Worm (Caenorhabditis elegans) whole organism, young adult: Measurements from ENCODE around the gene srx-93.

Experiments
- B0019.2 ChIP-seq: fragments of 200-800 bp; sonication (Bioruptor generic); conservative IDR thresholded peaks from 2 replicates; pipeline ENCODE4 v1.3.6; 2022; ENCODE audit warnings: missing genetic modification reagents, missing genetic modification characterization, missing compliant biosample characterization
- B0261.1 ChIP-seq: sonication (generic microtip); optimal IDR thresholded peaks from 2 replicates; lab custom pipeline; 2016; ENCODE audit warnings: mild to moderate bottlenecking, missing genetic modification characterization, moderate library complexity, missing compliant biosample characterization
- C06A6.2 ChIP-seq: fragments of 200-800 bp; sonication (Bioruptor generic); conservative IDR thresholded peaks from 2 replicates; pipeline ENCODE4 v1.3.6; 2022; ENCODE audit warnings: missing genetic modification characterization, missing compliant biosample characterization
- D2030.7 ChIP-seq: fragments of 200-800 bp; sonication (Bioruptor generic); IDR thresholded peaks from 2 replicates; pipeline ENCODE4 v1.3.6; 2022; ENCODE audit warnings: missing genetic modification reagents, missing genetic modification characterization, missing compliant biosample characterization
- F22D6.2 ChIP-seq: sonication (generic microtip); optimal IDR thresholded peaks from 2 replicates; lab custom pipeline; 2016; ENCODE audit warnings: mild to moderate bottlenecking, missing genetic modification characterization, missing compliant biosample characterization
- F52B5.7 ChIP-seq: sonication (generic microtip); optimal IDR thresholded peaks from 2 replicates; lab custom pipeline; 2016; ENCODE audit warnings: mild to moderate bottlenecking, missing genetic modification characterization, missing compliant biosample characterization
- F57A8.1 ChIP-seq: fragments of 200-800 bp; sonication (Bioruptor generic); optimal IDR thresholded peaks from 2 replicates; lab custom pipeline; 2018; ENCODE audit warnings: mild to moderate bottlenecking, missing genetic modification characterization, moderate library complexity, missing compliant biosample characterization
- K11D2.4 ChIP-seq: fragments of 200-800 bp; sonication (Bioruptor generic); IDR thresholded peaks from 2 replicates; pipeline ENCODE4 v1.3.6; 2022; ENCODE audit warnings: missing genetic modification reagents, missing genetic modification characterization, missing compliant biosample characterization
- Y53F4B.3 ChIP-seq: fragments of 200-800 bp; sonication (Bioruptor generic); IDR thresholded peaks from 2 replicates; pipeline ENCODE4 v1.3.6; 2022; ENCODE audit warnings: missing genetic modification reagents, missing genetic modification characterization, missing compliant biosample characterization
- Y56A3A.18 ChIP-seq: fragments of 200-800 bp; sonication (Bioruptor generic); IDR thresholded peaks from 2 replicates; pipeline ENCODE4 v1.3.6; 2022; ENCODE audit warnings: missing genetic modification reagents, missing genetic modification characterization, missing compliant biosample characterization
- Y67H2A.10 ChIP-seq: fragments of 200-800 bp; sonication (Bioruptor generic); conservative IDR thresholded peaks from 2 replicates; pipeline ENCODE4 v1.3.6; 2022; ENCODE audit warnings: missing genetic modification reagents, missing genetic modification characterization, missing compliant biosample characterization
- ZK185.1 ChIP-seq: sonication (generic microtip); optimal IDR thresholded peaks from 2 replicates; lab custom pipeline; 2016; ENCODE audit warnings: mild to moderate bottlenecking, missing genetic modification characterization, missing compliant biosample characterization; ENCODE audit not compliant: poor library complexity, severe bottlenecking
- ama-1 ChIP-seq, 3 experiments: fragments of 150-350 bp in 1 of 3; sonication (generic microtip) in 2 of 3; optimal IDR thresholded peaks; 2 replicates each; lab custom pipeline; 2014 to 2018; ENCODE audit warnings: missing biosample characterization in 2 of 3, missing genetic modification characterization in 2 of 3, missing genetic modification reagents in 2 of 3
- athp-1 ChIP-seq: sonication (generic microtip); optimal IDR thresholded peaks from 2 replicates; lab custom pipeline; 2017; ENCODE audit warnings: mild to moderate bottlenecking, missing genetic modification characterization, missing compliant biosample characterization
- bed-1 ChIP-seq: fragments of 200-800 bp; sonication (Bioruptor generic); IDR thresholded peaks from 2 replicates; pipeline ENCODE4 v1.3.6; 2022; ENCODE audit warnings: missing genetic modification reagents, missing genetic modification characterization, missing compliant biosample characterization
- ccch-3 ChIP-seq: fragments of 200-800 bp; sonication (Bioruptor generic); optimal IDR thresholded peaks from 2 replicates; lab custom pipeline; 2018; ENCODE audit warnings: mild to moderate bottlenecking, missing genetic modification characterization, missing compliant biosample characterization
- cebp-1 ChIP-seq, 2 experiments: fragments of 200-800 bp in 1 of 2; sonication (Bioruptor generic) in 1 of 2; sonication (generic microtip) in 1 of 2; IDR thresholded peaks in 1 of 2; optimal IDR thresholded peaks in 1 of 2; 2 replicates each; pipeline versions ENCODE4 v1.3.6 to Lab custom; 2017 to 2022; ENCODE audit warnings: missing compliant biosample characterization in 2 of 2, missing genetic modification characterization in 2 of 2, mild to moderate bottlenecking in 1 of 2, missing genetic modification reagents in 1 of 2, moderate library complexity in 1 of 2
- ekl-4 ChIP-seq: fragments of 200-800 bp; sonication (Bioruptor generic); IDR thresholded peaks from 2 replicates; pipeline ENCODE4 v1.3.6; 2022; ENCODE audit warnings: missing genetic modification reagents, missing genetic modification characterization, missing compliant biosample characterization
- hrde-1 ChIP-seq: sonication (generic microtip); optimal IDR thresholded peaks from 2 replicates; lab custom pipeline; 2016; ENCODE audit warnings: missing genetic modification characterization, mild to moderate bottlenecking, missing compliant biosample characterization, moderate library complexity, missing genotype, missing genetic modification reagents, borderline replicate concordance
- let-526 ChIP-seq: fragments of 200-800 bp; sonication (Bioruptor generic); IDR thresholded peaks from 2 replicates; pipeline ENCODE4 v1.3.6; 2022; ENCODE audit warnings: missing genetic modification reagents, missing genetic modification characterization, missing compliant biosample characterization
- lin-40 ChIP-seq: sonication (generic microtip); optimal IDR thresholded peaks from 2 replicates; lab custom pipeline; 2016; ENCODE audit warnings: missing genetic modification characterization, mild to moderate bottlenecking, missing compliant biosample characterization, missing genotype, missing genetic modification reagents
- lsl-1 ChIP-seq: fragments of 200-800 bp; sonication (Bioruptor generic); optimal IDR thresholded peaks from 2 replicates; lab custom pipeline; 2018; ENCODE audit warnings: mild to moderate bottlenecking, missing genetic modification characterization, moderate library complexity, missing compliant biosample characterization
- lsy-27 ChIP-seq: sonication (generic microtip); optimal IDR thresholded peaks from 2 replicates; lab custom pipeline; 2017; ENCODE audit warnings: missing genetic modification characterization, mild to moderate bottlenecking, missing compliant biosample characterization, antibody characterized with exemption, missing genotype, borderline replicate concordance; ENCODE audit not compliant: insufficient read depth
- madf-3 ChIP-seq: fragments of 200-800 bp; sonication (Bioruptor generic); IDR thresholded peaks from 2 replicates; pipeline ENCODE4 v1.3.6; 2022; ENCODE audit warnings: missing genetic modification reagents, missing genetic modification characterization, missing compliant biosample characterization
- madf-6 ChIP-seq: fragments of 200-800 bp; sonication (Bioruptor generic); IDR thresholded peaks from 2 replicates; pipeline ENCODE4 v1.3.6; 2022; ENCODE audit warnings: missing genetic modification reagents, missing genetic modification characterization, missing compliant biosample characterization
- madf-8 ChIP-seq: fragments of 200-800 bp; sonication (Bioruptor generic); conservative IDR thresholded peaks from 2 replicates; pipeline ENCODE4 v1.3.6; 2022; ENCODE audit warnings: missing genetic modification reagents, missing genetic modification characterization, missing compliant biosample characterization
- nhr-179 ChIP-seq: sonication (generic microtip); optimal IDR thresholded peaks from 2 replicates; lab custom pipeline; 2016; ENCODE audit warnings: mild to moderate bottlenecking, missing genetic modification characterization, missing compliant biosample characterization
- nhr-27 ChIP-seq: fragments of 200-800 bp; sonication (Bioruptor generic); optimal IDR thresholded peaks from 2 replicates; lab custom pipeline; 2018; ENCODE audit warnings: mild to moderate bottlenecking, missing genetic modification characterization, moderate library complexity, missing compliant biosample characterization
- nhr-90 ChIP-seq: sonication (generic microtip); optimal IDR thresholded peaks from 2 replicates; lab custom pipeline; 2016; ENCODE audit warnings: missing genotype, mild to moderate bottlenecking, missing genetic modification characterization, missing compliant biosample characterization
- pbrm-1 ChIP-seq: fragments of 200-800 bp; sonication (Bioruptor generic); IDR thresholded peaks from 2 replicates; pipeline ENCODE4 v1.3.6; 2022; ENCODE audit warnings: missing genetic modification reagents, missing genetic modification characterization, missing compliant biosample characterization
- pha-4 ChIP-seq: fragments of 150-350 bp; sonication (generic microtip); optimal IDR thresholded peaks from 2 replicates; lab custom pipeline; 2014; ENCODE audit warnings: missing biosample characterization, missing genetic modification reagents, missing genetic modification characterization
- rec-8 ChIP-seq, 2 experiments: sonication (generic microtip); optimal IDR thresholded peaks; 2 replicates each; lab custom pipeline; 2016; ENCODE audit warnings: mild to moderate bottlenecking in 2 of 2, missing genetic modification characterization in 2 of 2, missing genetic modification reagents in 2 of 2, missing genotype in 2 of 2, missing biosample characterization in 1 of 2, missing compliant biosample characterization in 1 of 2, moderate library complexity in 1 of 2
- snpc-1.3 ChIP-seq: sonication (generic microtip); optimal IDR thresholded peaks from 2 replicates; lab custom pipeline; 2017; ENCODE audit warnings: missing genetic modification characterization, mild to moderate bottlenecking, missing compliant biosample characterization, antibody characterized with exemption, moderate library complexity, missing genotype, missing genetic modification reagents; ENCODE audit not compliant: insufficient read depth
- tlf-1 ChIP-seq: fragments of 200-800 bp; sonication (Bioruptor generic); optimal IDR thresholded peaks from 2 replicates; lab custom pipeline; 2018; ENCODE audit warnings: mild to moderate bottlenecking, missing genetic modification characterization, missing compliant biosample characterization
- ztf-25 ChIP-seq: fragments of 200-800 bp; sonication (Bioruptor generic); IDR thresholded peaks from 2 replicates; pipeline ENCODE4 v1.3.6; 2022; ENCODE audit warnings: missing genetic modification reagents, missing genetic modification characterization, missing compliant biosample characterization
- ztf-28 ChIP-seq: fragments of 200-800 bp; sonication (Bioruptor generic); IDR thresholded peaks from 2 replicates; pipeline ENCODE4 v1.3.6; 2022; ENCODE audit warnings: missing genetic modification reagents, missing genetic modification characterization, missing compliant biosample characterization
- ztf-6 ChIP-seq: fragments of 200-800 bp; sonication (Bioruptor generic); IDR thresholded peaks from 2 replicates; pipeline ENCODE4 v1.3.6; 2022; ENCODE audit warnings: missing genetic modification reagents, missing genetic modification characterization, missing compliant biosample characterization

The srx-93 gene

DNA sequence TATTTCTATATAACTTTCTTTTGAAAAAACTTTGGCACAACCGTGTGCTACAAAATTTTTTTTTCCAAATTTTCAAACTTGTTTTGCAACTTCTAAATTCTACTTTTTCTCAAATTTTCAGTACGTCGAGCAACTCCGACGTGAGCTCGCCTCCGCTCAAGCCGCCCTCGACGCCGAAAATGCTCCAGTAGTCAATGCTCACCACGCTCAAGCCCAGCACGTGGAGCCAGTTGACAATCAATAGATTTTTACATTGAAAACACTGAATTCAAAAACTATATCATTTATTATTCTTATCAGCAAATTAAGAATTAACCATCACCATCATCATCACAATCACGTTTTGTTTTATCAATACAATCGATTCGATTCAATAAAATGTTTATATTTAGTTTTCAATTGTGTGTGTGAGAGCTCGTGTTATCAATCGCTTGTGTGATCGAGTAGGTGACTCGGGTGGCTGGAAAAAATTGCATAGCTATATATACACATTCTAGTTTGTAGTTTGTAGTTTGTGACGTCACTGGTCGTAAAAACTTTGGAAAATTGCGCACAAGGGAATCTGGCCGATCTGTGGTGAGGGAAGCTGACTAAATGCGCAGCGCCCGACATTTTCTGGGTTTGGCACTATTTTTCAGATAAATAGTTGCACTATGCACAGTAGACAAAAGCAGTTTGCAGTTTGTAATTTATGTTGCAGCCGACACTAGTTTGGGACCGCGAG, 13.9 kb upstream of the srx-93 start (continued):
- no peak for TF ChIP-seq Y53F4B.3
- no peak for TF ChIP-seq D2030.7 (GFP tag; lab: Robert Waterston, UW)
- TF ChIP-seq B0019.2 (GFP tag; lab: Robert Waterston, UW), result no peak
- TF ChIP-seq nhr-27 (tag; lab: Kevin White, UChicago), result no peak
- TF ChIP-seq lsl-1 (GFP tag; lab: Kevin White, UChicago), result no peak
- no peak for TF ChIP-seq pbrm-1
- no peak for TF ChIP-seq B0261.1 (tag; lab: Kevin White, UChicago)
- no peak for TF ChIP-seq rec-8 (tag; optimal IDR thresholded peaks at IDR 0.05; lab: Kevin White, UChicago)
- peak; percentile 62 for TF ChIP-seq tlf-1 (GFP tag; lab: Kevin White, UChicago)
- TF ChIP-seq snpc-1.3, result no peak
- no peak for TF ChIP-seq F57A8.1 (GFP tag; lab: Kevin White, UChicago)
- TF ChIP-seq lsy-27 (tag; lab: Kevin White, UChicago), result no peak
- TF ChIP-seq Y56A3A.18, result peak; percentile 34; the same call in 1 of the 2 replicates
- no peak for TF ChIP-seq madf-8 (GFP tag; lab: Robert Waterston, UW)
- no peak; the same call in 1 of the 2 replicates for TF ChIP-seq madf-6 (GFP tag; lab: Robert Waterston, UW)
- no peak for TF ChIP-seq cebp-1 (GFP tag; IDR thresholded peaks at IDR 0.05; lab: Robert Waterston, UW)
- peak; percentile 54 for TF ChIP-seq cebp-1 (tag; optimal IDR thresholded peaks at IDR 0.05; lab: Kevin White, UChicago)
- TF ChIP-seq C06A6.2 (GFP tag; lab: Robert Waterston, UW), result no peak
- TF ChIP-seq let-526 (GFP tag; lab: Robert Waterston, UW), result no peak
- 0 out of 2 replicates have a peak, but pooled peaks have one; percentile 40 for TF ChIP-seq ekl-4 (GFP tag; lab: Robert Waterston, UW)
- TF ChIP-seq madf-3 (GFP tag; lab: Robert Waterston, UW), result no peak
- TF ChIP-seq bed-1, result no peak
- no peak for TF ChIP-seq ztf-28 (GFP tag; lab: Robert Waterston, UW)
- TF ChIP-seq ccch-3 (GFP tag; lab: Kevin White, UChicago), result no peak
- no peak for TF ChIP-seq nhr-179 (tag; lab: Kevin White, UChicago)
- TF ChIP-seq F22D6.2 (tag; lab: Kevin White, UChicago), result no peak
- TF ChIP-seq nhr-90 (tag; lab: Kevin White, UChicago), result peak; percentile 87
- TF ChIP-seq F52B5.7 (tag; lab: Kevin White, UChicago), result no peak
- no peak for TF ChIP-seq K11D2.4 (GFP tag; lab: Robert Waterston, UW)
- TF ChIP-seq ama-1 (optimal IDR thresholded peaks at IDR 0.05; lab: Kevin White, UChicago), result no peak
- no peak for TF ChIP-seq ama-1 (GFP tag; optimal IDR thresholded peaks at IDR 0.05; lab: Kevin White, UChicago)
- no peak for TF ChIP-seq hrde-1
- TF ChIP-seq ztf-6, result no peak
- peak; percentile 3 for TF ChIP-seq athp-1 (tag; lab: Kevin White, UChicago)
- TF ChIP-seq ZK185.1 (tag; lab: Kevin White, UChicago), result no peak
- TF ChIP-seq Y67H2A.10 (GFP tag; lab: Robert Waterston, UW), result no peak
- no peak for TF ChIP-seq ztf-25 (GFP tag; lab: Robert Waterston, UW)
- no peak for TF ChIP-seq lin-40 (tag; lab: Kevin White, UChicago)
- TF ChIP-seq pha-4, result no peak
